Fruit fly (Drosophila melanogaster) whole organism, pupa: ENCODE results near the gene Fum2.

Experiments
- CG10348 ChIP-seq: fragments of 200-800 bp; sonication (Bioruptor generic); IDR thresholded peaks from 2 replicates; pipeline ENCODE4 v1.3.6; 2022; ENCODE audit warnings: missing biosample characterization, missing genetic modification characterization
- CG12605 ChIP-seq: fragments of 200-800 bp; sonication (Bioruptor generic); IDR thresholded peaks from 2 replicates; pipeline ENCODE4 v1.3.6; 2022; ENCODE audit warnings: missing biosample characterization, missing genetic modification characterization
- CG13204 ChIP-seq: fragments of 200-800 bp; sonication (Bioruptor generic); optimal IDR thresholded peaks from 2 replicates; lab custom pipeline; 2018; ENCODE audit warnings: missing biosample characterization, mild to moderate bottlenecking, missing genetic modification characterization, moderate library complexity
- CG14655 ChIP-seq: fragments of 200-800 bp; sonication (Bioruptor generic); optimal IDR thresholded peaks from 3 replicates; lab custom pipeline; 2017; ENCODE audit warnings: mild to moderate bottlenecking, missing biosample characterization, missing genetic modification reagents, missing genetic modification characterization
- CG15710 ChIP-seq: fragments of 200-800 bp; sonication (Bioruptor generic); optimal IDR thresholded peaks from 2 replicates; lab custom pipeline; 2018; ENCODE audit warnings: missing biosample characterization, mild to moderate bottlenecking, missing genetic modification characterization, moderate library complexity
- CG17806 ChIP-seq: fragments of 200-800 bp; sonication (Bioruptor generic); optimal IDR thresholded peaks from 2 replicates; lab custom pipeline; 2018; ENCODE audit warnings: missing biosample characterization, mild to moderate bottlenecking, missing genetic modification characterization, moderate library complexity
- CG32121 ChIP-seq: fragments of 200-800 bp; sonication (Bioruptor generic); IDR thresholded peaks from 2 replicates; pipeline ENCODE4 v1.3.6; 2022; ENCODE audit warnings: missing biosample characterization, missing genetic modification characterization
- CG34367 ChIP-seq: fragments of 200-800 bp; sonication (Bioruptor generic); optimal IDR thresholded peaks from 2 replicates; lab custom pipeline; 2018; ENCODE audit warnings: missing biosample characterization, mild to moderate bottlenecking, missing genetic modification characterization
- CG4496 ChIP-seq: fragments of 200-800 bp; sonication (Bioruptor generic); IDR thresholded peaks from 3 replicates; pipeline ENCODE4 v1.3.6; 2022; ENCODE audit warnings: missing biosample characterization, missing genetic modification characterization
- CG8159 ChIP-seq: fragments of 200-800 bp; sonication (Bioruptor generic); optimal IDR thresholded peaks from 3 replicates; lab custom pipeline; 2018; ENCODE audit warnings: missing biosample characterization, mild to moderate bottlenecking, missing genetic modification characterization, moderate library complexity
- CG8301 ChIP-seq: fragments of 200-800 bp; sonication (Bioruptor generic); optimal IDR thresholded peaks from 2 replicates; lab custom pipeline; 2018; ENCODE audit warnings: missing biosample characterization, mild to moderate bottlenecking, missing genetic modification characterization
- CG9948 ChIP-seq: fragments of 200-800 bp; sonication (Bioruptor generic); optimal IDR thresholded peaks from 2 replicates; lab custom pipeline; 2018; ENCODE audit warnings: missing biosample characterization, mild to moderate bottlenecking, missing genetic modification characterization, moderate library complexity
- D1 ChIP-seq: fragments of 200-800 bp; sonication (Bioruptor generic); optimal IDR thresholded peaks from 2 replicates; lab custom pipeline; 2018; ENCODE audit warnings: missing biosample characterization, mild to moderate bottlenecking, missing genetic modification characterization, moderate library complexity
- EcR ChIP-seq: fragments of 200-800 bp; sonication (Bioruptor generic); optimal IDR thresholded peaks from 3 replicates; lab custom pipeline; 2019; ENCODE audit warnings: missing biosample characterization, missing genetic modification characterization, mild to moderate bottlenecking, moderate library complexity, missing genetic modification reagents
- Ets98B ChIP-seq: fragments of 200-800 bp; sonication (Bioruptor generic); IDR thresholded peaks from 2 replicates; pipeline ENCODE4 v1.3.6; 2022; ENCODE audit warnings: missing biosample characterization, missing genetic modification characterization
- Pif1A ChIP-seq: fragments of 200-800 bp; sonication (Bioruptor generic); optimal IDR thresholded peaks from 3 replicates; lab custom pipeline; 2016; ENCODE audit warnings: missing biosample characterization, missing genetic modification characterization
- Pif1B ChIP-seq: fragments of 200-800 bp; sonication (Bioruptor generic); optimal IDR thresholded peaks from 3 replicates; lab custom pipeline; 2016; ENCODE audit warnings: missing biosample characterization, missing genetic modification characterization
- Snoo ChIP-seq: fragments of 200-800 bp; sonication (Bioruptor generic); optimal IDR thresholded peaks from 3 replicates; lab custom pipeline; 2017; ENCODE audit warnings: missing biosample characterization, mild to moderate bottlenecking, missing genetic modification characterization, inconsistent platforms
- fd96Ca ChIP-seq: fragments of 200-800 bp; sonication (Bioruptor generic); IDR thresholded peaks from 3 replicates; pipeline ENCODE4 v1.3.6; 2022; ENCODE audit warnings: missing biosample characterization, missing genetic modification characterization
- gl ChIP-seq: fragments of 200-800 bp; sonication (Bioruptor generic); optimal IDR thresholded peaks from 2 replicates; lab custom pipeline; 2018; ENCODE audit warnings: missing biosample characterization, mild to moderate bottlenecking, missing genetic modification characterization
- rn ChIP-seq: fragments of 200-800 bp; sonication (Bioruptor generic); IDR thresholded peaks from 2 replicates; pipeline ENCODE4 v1.3.6; 2022; ENCODE audit warnings: missing biosample characterization, missing genetic modification characterization

The Fum2 gene

DNA sequence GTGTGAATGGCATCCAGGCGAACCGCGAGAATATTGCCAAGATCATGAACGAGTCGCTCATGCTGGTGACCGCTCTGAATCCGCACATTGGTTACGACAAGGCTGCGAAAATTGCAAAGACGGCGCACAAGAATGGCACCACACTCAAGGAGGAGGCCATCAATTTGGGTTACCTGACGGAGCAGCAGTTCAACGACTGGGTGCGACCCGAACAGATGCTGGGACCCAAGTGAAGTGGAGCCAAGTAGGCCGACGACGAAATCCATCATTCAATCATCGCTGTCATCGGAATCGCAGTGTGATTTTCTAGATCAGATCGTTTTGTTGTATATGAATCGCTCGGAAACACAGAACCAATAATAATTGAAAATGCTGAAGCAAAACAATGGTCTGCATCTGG is at the start of gene Fum2:
Gene Fum2 (plus strand): TSS at position 301 of the 400 bp plus-strand sequence.
- TF ChIP-seq CG15710: no peak

DNA sequence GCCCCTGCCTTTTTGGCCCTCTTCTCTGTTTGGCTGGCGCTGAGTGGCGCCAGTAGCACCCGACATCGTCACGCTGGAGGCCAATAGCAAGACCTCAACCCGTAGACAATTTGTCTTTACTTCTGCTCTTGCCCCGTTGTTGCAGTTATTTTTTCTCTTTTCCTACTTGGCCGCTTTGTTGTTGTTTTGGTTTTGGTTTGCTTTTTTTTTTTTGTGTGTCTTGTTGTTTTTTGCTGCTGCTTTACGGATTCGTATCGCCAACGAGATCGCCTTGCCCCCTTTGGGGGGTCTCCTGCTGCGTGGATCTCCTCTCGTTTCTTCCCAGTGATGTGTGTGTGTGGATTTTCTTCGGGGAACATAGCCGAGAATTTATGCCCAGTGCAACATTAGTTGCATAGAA is 49.7 kb upstream of the Fum2 start:
- peak; percentile 16 for TF ChIP-seq CG17806 (tag; lab: Kevin White, UChicago)
- peak; percentile 88 for TF ChIP-seq CG12605
- TF ChIP-seq Ets98B (GFP tag; lab: Robert Waterston, UW): peak; percentile 57
- TF ChIP-seq CG4496: peak; percentile 79
- TF ChIP-seq EcR (GFP tag; lab: Kevin White, UChicago): no peak
- TF ChIP-seq CG13204 (GFP tag; lab: Kevin White, UChicago): peak; percentile 46
- peak; percentile 26 for TF ChIP-seq CG15710
- peak; percentile 78 for TF ChIP-seq Pif1A (GFP tag; lab: Kevin White, UChicago)
- peak; percentile 48; the same call in 1 of the 2 replicates for TF ChIP-seq CG32121 (GFP tag; lab: Robert Waterston, UW)
- peak; percentile 78 for TF ChIP-seq fd96Ca (GFP tag; lab: Robert Waterston, UW)
- peak; percentile 73 for TF ChIP-seq gl
- TF ChIP-seq CG34367 (tag; lab: Kevin White, UChicago): peak; percentile 24
- peak; percentile 55 for TF ChIP-seq Pif1B
- no peak for TF ChIP-seq Snoo (tag; lab: Kevin White, UChicago)
- no peak for TF ChIP-seq D1 (tag; lab: Kevin White, UChicago)
- TF ChIP-seq rn (GFP tag; lab: Robert Waterston, UW): no peak; the same call in 1 of the 2 replicates
- peak; percentile 32 for TF ChIP-seq CG8159
- peak; percentile 14 for TF ChIP-seq CG9948 (tag; lab: Kevin White, UChicago)
- TF ChIP-seq CG8301 (tag; lab: Kevin White, UChicago): peak; percentile 33
- TF ChIP-seq CG10348 (GFP tag; lab: Robert Waterston, UW): no peak
- peak; percentile 67 for TF ChIP-seq CG14655 (GFP tag; lab: Kevin White, UChicago)

DNA sequence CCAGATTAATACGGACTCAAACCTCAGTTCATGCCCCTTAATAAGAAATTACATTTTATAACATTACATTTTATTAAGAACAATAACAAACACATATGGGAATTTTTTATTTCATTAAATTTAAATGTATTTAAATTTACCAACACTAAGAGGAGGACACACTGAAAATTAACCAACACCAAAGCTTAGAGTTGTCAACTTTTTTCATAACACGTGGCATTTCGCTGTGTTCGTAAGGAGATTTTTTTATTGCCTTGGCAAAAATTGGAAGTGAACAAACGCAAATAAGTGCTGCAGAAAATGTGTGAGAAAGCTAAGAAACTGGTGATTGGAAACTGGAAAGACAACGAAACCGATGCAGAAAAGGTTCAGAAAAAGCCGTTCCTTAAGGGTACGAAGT is 47.9 kb upstream of the Fum2 start, which contains the start of gene CG14443:
Gene CG14443 (plus strand): TSS at position 301 of the 400 bp plus-strand sequence.
- TF ChIP-seq Pif1B: no peak
- TF ChIP-seq CG10348 (GFP tag; lab: Robert Waterston, UW): no peak
- TF ChIP-seq fd96Ca (GFP tag; lab: Robert Waterston, UW): no peak
- TF ChIP-seq rn (GFP tag; lab: Robert Waterston, UW): no peak
- no peak for TF ChIP-seq CG34367 (tag; lab: Kevin White, UChicago)
- no peak for TF ChIP-seq D1 (tag; lab: Kevin White, UChicago)
- TF ChIP-seq, all 21 proteins: peak for 0

DNA sequence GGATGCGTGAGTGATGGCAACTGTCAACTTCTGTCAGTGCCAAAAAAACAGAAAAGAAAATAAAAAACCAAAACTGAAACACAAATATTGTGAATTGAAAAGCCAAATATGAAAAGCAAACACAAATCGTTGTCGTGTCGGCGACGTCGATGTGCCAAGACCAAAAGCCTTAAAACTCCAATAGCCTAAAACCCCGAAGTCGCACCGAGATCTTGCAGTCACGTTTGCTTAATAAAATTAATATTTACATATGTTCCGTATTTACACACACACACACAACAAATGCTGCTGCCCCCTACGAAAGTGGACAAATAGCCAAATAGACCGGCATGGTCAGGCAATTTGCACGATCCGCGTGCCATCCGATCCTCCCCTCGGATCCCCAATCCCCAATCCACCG is 43.4 kb upstream of the Fum2 start:
- TF ChIP-seq Snoo (tag; lab: Kevin White, UChicago): no peak
- no peak for TF ChIP-seq gl
- TF ChIP-seq CG10348 (GFP tag; lab: Robert Waterston, UW): no peak
- no peak for TF ChIP-seq D1 (tag; lab: Kevin White, UChicago)
- no peak for TF ChIP-seq CG15710
- no peak for TF ChIP-seq Pif1A (GFP tag; lab: Kevin White, UChicago)
- no peak for TF ChIP-seq CG34367 (tag; lab: Kevin White, UChicago)
- no peak for TF ChIP-seq CG9948 (tag; lab: Kevin White, UChicago)
- TF ChIP-seq CG32121 (GFP tag; lab: Robert Waterston, UW): no peak
- no peak for TF ChIP-seq CG8301 (tag; lab: Kevin White, UChicago)
- no peak for TF ChIP-seq Ets98B (GFP tag; lab: Robert Waterston, UW)
- no peak for TF ChIP-seq EcR (GFP tag; lab: Kevin White, UChicago)
- TF ChIP-seq CG13204 (GFP tag; lab: Kevin White, UChicago): no peak
- no peak for TF ChIP-seq CG8159
- TF ChIP-seq CG14655 (GFP tag; lab: Kevin White, UChicago): no peak
- no peak for TF ChIP-seq CG12605
- TF ChIP-seq CG4496: no peak
- TF ChIP-seq fd96Ca (GFP tag; lab: Robert Waterston, UW): no peak

DNA sequence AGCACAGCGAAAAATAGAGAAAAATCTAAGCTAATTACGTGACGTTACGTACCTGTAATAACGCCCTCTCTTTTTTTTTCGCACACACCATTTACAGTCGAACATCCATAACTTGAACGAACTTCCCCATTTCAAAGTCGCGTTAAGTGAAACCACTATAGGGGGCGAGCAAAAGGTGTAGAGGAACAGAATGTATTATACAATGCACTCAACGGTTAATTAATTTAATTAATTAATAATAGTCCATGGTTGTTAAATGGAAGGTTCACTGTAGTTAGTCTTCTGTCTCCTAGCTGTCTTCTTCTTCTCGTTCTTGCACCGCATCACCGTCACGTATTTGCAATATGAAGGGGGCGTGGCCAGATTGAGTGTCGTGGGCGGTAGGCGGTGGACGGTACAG is 40.0 kb upstream of the Fum2 start:
- TF ChIP-seq CG9948 (tag; lab: Kevin White, UChicago) (peak; percentile 10), CG17806 (tag; lab: Kevin White, UChicago) (peak; percentile 8), CG15710 (peak; percentile 3), CG8159 (peak; percentile 3), fd96Ca (GFP tag; lab: Robert Waterston, UW) (peak; percentile 81), CG34367 (tag; lab: Kevin White, UChicago) (no peak), CG13204 (GFP tag; lab: Kevin White, UChicago) (no peak), Pif1B (peak; percentile 14), CG8301 (tag; lab: Kevin White, UChicago) (peak; percentile 56), CG4496 (peak; percentile 71; the same call in 2 of the 3 replicates), CG12605 (peak; percentile 30; the same call in 1 of the 2 replicates), EcR (GFP tag; lab: Kevin White, UChicago) (no peak), Ets98B (GFP tag; lab: Robert Waterston, UW) (peak; percentile 50; the same call in 1 of the 2 replicates), D1 (tag; lab: Kevin White, UChicago) (no peak), CG32121 (GFP tag; lab: Robert Waterston, UW) (peak; percentile 39; the same call in 1 of the 2 replicates), Snoo (tag; lab: Kevin White, UChicago) (no peak), Pif1A (GFP tag; lab: Kevin White, UChicago) (peak; percentile 43), CG10348 (GFP tag; lab: Robert Waterston, UW) (no peak), CG14655 (GFP tag; lab: Kevin White, UChicago) (peak; percentile 57), rn (GFP tag; lab: Robert Waterston, UW) (no peak)
- TF ChIP-seq, all 21 proteins: peak for 13
